Fruit fly (Drosophila melanogaster) whole organism, pupa: ENCODE results near the gene Crg-1.
A peak's percentile ranks its signal among the peaks of the same experiment; 100 is the strongest.

Source experiments
- CG10348 ChIP-seq: fragments of 200-800 bp; sonication (Bioruptor generic); IDR thresholded peaks from 2 replicates; pipeline ENCODE4 v1.3.6; 2022; ENCODE audit warnings: missing biosample characterization, missing genetic modification characterization
- CG12605 ChIP-seq: fragments of 200-800 bp; sonication (Bioruptor generic); IDR thresholded peaks from 2 replicates; pipeline ENCODE4 v1.3.6; 2022; ENCODE audit warnings: missing biosample characterization, missing genetic modification characterization
- CG13204 ChIP-seq: fragments of 200-800 bp; sonication (Bioruptor generic); optimal IDR thresholded peaks from 2 replicates; lab custom pipeline; 2018; ENCODE audit warnings: missing biosample characterization, mild to moderate bottlenecking, missing genetic modification characterization, moderate library complexity
- CG14655 ChIP-seq: fragments of 200-800 bp; sonication (Bioruptor generic); optimal IDR thresholded peaks from 3 replicates; lab custom pipeline; 2017; ENCODE audit warnings: mild to moderate bottlenecking, missing biosample characterization, missing genetic modification reagents, missing genetic modification characterization
- CG15710 ChIP-seq: fragments of 200-800 bp; sonication (Bioruptor generic); optimal IDR thresholded peaks from 2 replicates; lab custom pipeline; 2018; ENCODE audit warnings: missing biosample characterization, mild to moderate bottlenecking, missing genetic modification characterization, moderate library complexity
- CG17806 ChIP-seq: fragments of 200-800 bp; sonication (Bioruptor generic); optimal IDR thresholded peaks from 2 replicates; lab custom pipeline; 2018; ENCODE audit warnings: missing biosample characterization, mild to moderate bottlenecking, missing genetic modification characterization, moderate library complexity
- CG32121 ChIP-seq: fragments of 200-800 bp; sonication (Bioruptor generic); IDR thresholded peaks from 2 replicates; pipeline ENCODE4 v1.3.6; 2022; ENCODE audit warnings: missing biosample characterization, missing genetic modification characterization
- CG34367 ChIP-seq: fragments of 200-800 bp; sonication (Bioruptor generic); optimal IDR thresholded peaks from 2 replicates; lab custom pipeline; 2018; ENCODE audit warnings: missing biosample characterization, mild to moderate bottlenecking, missing genetic modification characterization
- CG4496 ChIP-seq: fragments of 200-800 bp; sonication (Bioruptor generic); IDR thresholded peaks from 3 replicates; pipeline ENCODE4 v1.3.6; 2022; ENCODE audit warnings: missing biosample characterization, missing genetic modification characterization
- CG8159 ChIP-seq: fragments of 200-800 bp; sonication (Bioruptor generic); optimal IDR thresholded peaks from 3 replicates; lab custom pipeline; 2018; ENCODE audit warnings: missing biosample characterization, mild to moderate bottlenecking, missing genetic modification characterization, moderate library complexity
- CG8301 ChIP-seq: fragments of 200-800 bp; sonication (Bioruptor generic); optimal IDR thresholded peaks from 2 replicates; lab custom pipeline; 2018; ENCODE audit warnings: missing biosample characterization, mild to moderate bottlenecking, missing genetic modification characterization
- CG9948 ChIP-seq: fragments of 200-800 bp; sonication (Bioruptor generic); optimal IDR thresholded peaks from 2 replicates; lab custom pipeline; 2018; ENCODE audit warnings: missing biosample characterization, mild to moderate bottlenecking, missing genetic modification characterization, moderate library complexity
- D1 ChIP-seq: fragments of 200-800 bp; sonication (Bioruptor generic); optimal IDR thresholded peaks from 2 replicates; lab custom pipeline; 2018; ENCODE audit warnings: missing biosample characterization, mild to moderate bottlenecking, missing genetic modification characterization, moderate library complexity
- EcR ChIP-seq: fragments of 200-800 bp; sonication (Bioruptor generic); optimal IDR thresholded peaks from 3 replicates; lab custom pipeline; 2019; ENCODE audit warnings: missing biosample characterization, missing genetic modification characterization, mild to moderate bottlenecking, moderate library complexity, missing genetic modification reagents
- Ets98B ChIP-seq: fragments of 200-800 bp; sonication (Bioruptor generic); IDR thresholded peaks from 2 replicates; pipeline ENCODE4 v1.3.6; 2022; ENCODE audit warnings: missing biosample characterization, missing genetic modification characterization
- Pif1A ChIP-seq: fragments of 200-800 bp; sonication (Bioruptor generic); optimal IDR thresholded peaks from 3 replicates; lab custom pipeline; 2016; ENCODE audit warnings: missing biosample characterization, missing genetic modification characterization
- Pif1B ChIP-seq: fragments of 200-800 bp; sonication (Bioruptor generic); optimal IDR thresholded peaks from 3 replicates; lab custom pipeline; 2016; ENCODE audit warnings: missing biosample characterization, missing genetic modification characterization
- Snoo ChIP-seq: fragments of 200-800 bp; sonication (Bioruptor generic); optimal IDR thresholded peaks from 3 replicates; lab custom pipeline; 2017; ENCODE audit warnings: missing biosample characterization, mild to moderate bottlenecking, missing genetic modification characterization, inconsistent platforms
- fd96Ca ChIP-seq: fragments of 200-800 bp; sonication (Bioruptor generic); IDR thresholded peaks from 3 replicates; pipeline ENCODE4 v1.3.6; 2022; ENCODE audit warnings: missing biosample characterization, missing genetic modification characterization
- gl ChIP-seq: fragments of 200-800 bp; sonication (Bioruptor generic); optimal IDR thresholded peaks from 2 replicates; lab custom pipeline; 2018; ENCODE audit warnings: missing biosample characterization, mild to moderate bottlenecking, missing genetic modification characterization
- rn ChIP-seq: fragments of 200-800 bp; sonication (Bioruptor generic); IDR thresholded peaks from 2 replicates; pipeline ENCODE4 v1.3.6; 2022; ENCODE audit warnings: missing biosample characterization, missing genetic modification characterization

The Crg-1 gene

dm6 chrX:3832226-3832625 is 39.2 kb downstream of the Crg-1 start:
- TF ChIP-seq CG15710, result no peak

- TF ChIP-seq rn (GFP tag; lab: Robert Waterston, UW), result no peak
- TF ChIP-seq CG10348, result no peak
- no peak for TF ChIP-seq Snoo
- no peak for TF ChIP-seq CG12605 (GFP tag; lab: Robert Waterston, UW)
- TF ChIP-seq CG15710, result no peak
- no peak for TF ChIP-seq CG34367
- TF ChIP-seq Pif1B (GFP tag; lab: Kevin White, UChicago), result no peak
- TF ChIP-seq CG8301, result no peak
- TF ChIP-seq CG4496 (GFP tag; lab: Robert Waterston, UW), result 0 out of 3 replicates have a peak, but pooled peaks have one; percentile 10
- TF ChIP-seq CG17806 (tag; lab: Kevin White, UChicago), result no peak
- TF ChIP-seq EcR (GFP tag; lab: Kevin White, UChicago), result peak; percentile 70
- no peak for TF ChIP-seq gl (tag; lab: Kevin White, UChicago)
- TF ChIP-seq Pif1A, result no peak
- no peak for TF ChIP-seq CG14655 (GFP tag; lab: Kevin White, UChicago)
- no peak for TF ChIP-seq CG32121 (GFP tag; lab: Robert Waterston, UW)
- TF ChIP-seq CG8159 (tag; lab: Kevin White, UChicago), result no peak
- no peak for TF ChIP-seq D1 (tag; lab: Kevin White, UChicago)
These were observed 40.2 kb downstream of the Crg-1 start for dm6 chrX:3833109-3833657.

dm6 chrX:3834955-3835763 is 42.1 kb downstream of the Crg-1 start:
- peak; percentile 75 for TF ChIP-seq EcR (GFP tag; lab: Kevin White, UChicago)
- peak; percentile 49 for TF ChIP-seq CG13204
- peak; percentile 71 for TF ChIP-seq CG12605 (GFP tag; lab: Robert Waterston, UW)
- TF ChIP-seq fd96Ca, result peak; percentile 33; the same call in 1 of the 3 replicates
- TF ChIP-seq CG32121 (GFP tag; lab: Robert Waterston, UW), result no peak
- TF ChIP-seq CG10348, result no peak
- no peak for TF ChIP-seq D1 (tag; lab: Kevin White, UChicago)
- TF ChIP-seq CG4496 (GFP tag; lab: Robert Waterston, UW), result peak; percentile 76; the same call in 2 of the 3 replicates
- peak; percentile 62; the same call in 1 of the 2 replicates for TF ChIP-seq Ets98B (GFP tag; lab: Robert Waterston, UW)
- TF ChIP-seq CG9948 (tag; lab: Kevin White, UChicago), result no peak
- no peak for TF ChIP-seq Snoo
- TF ChIP-seq gl (tag; lab: Kevin White, UChicago), result peak; percentile 77
- no peak for TF ChIP-seq rn (GFP tag; lab: Robert Waterston, UW)
- TF ChIP-seq CG8159 (tag; lab: Kevin White, UChicago), result peak; percentile 41
- TF ChIP-seq CG8301, result no peak
- peak; percentile 58 for TF ChIP-seq CG34367
- TF ChIP-seq CG14655 (GFP tag; lab: Kevin White, UChicago), result no peak
- TF ChIP-seq Pif1A, result peak; percentile 54
- peak; percentile 34 for TF ChIP-seq Pif1B (GFP tag; lab: Kevin White, UChicago)
- TF ChIP-seq CG17806 (tag; lab: Kevin White, UChicago), result peak; percentile 36
- TF ChIP-seq CG15710, result peak; percentile 37

- TF ChIP-seq CG32121 (GFP tag; lab: Robert Waterston, UW), result no peak
- 0 out of 2 replicates have a peak, but pooled peaks have one; percentile 11 for TF ChIP-seq Ets98B (GFP tag; lab: Robert Waterston, UW)
These were observed 42.8 kb downstream of the Crg-1 start for dm6 chrX:3835764-3836342.

dm6 chrX:3837628-3838027 is 44.6 kb downstream of the Crg-1 start:
- TF ChIP-seq CG13204 (no peak), fd96Ca (no peak), Pif1B (GFP tag; lab: Kevin White, UChicago) (no peak), CG34367 (no peak), CG12605 (GFP tag; lab: Robert Waterston, UW) (no peak), Pif1A (no peak), gl (tag; lab: Kevin White, UChicago) (no peak), CG32121 (GFP tag; lab: Robert Waterston, UW) (peak; percentile 44; the same call in 1 of the 2 replicates), CG4496 (GFP tag; lab: Robert Waterston, UW) (no peak), EcR (GFP tag; lab: Kevin White, UChicago) (no peak), CG8159 (tag; lab: Kevin White, UChicago) (no peak), Ets98B (GFP tag; lab: Robert Waterston, UW) (0 out of 2 replicates have a peak, but pooled peaks have one; percentile 17), CG14655 (GFP tag; lab: Kevin White, UChicago) (no peak), rn (GFP tag; lab: Robert Waterston, UW) (no peak)

- TF ChIP-seq Pif1A, result peak; percentile 45
- no peak for TF ChIP-seq gl (tag; lab: Kevin White, UChicago)
- TF ChIP-seq CG8301, result peak; percentile 69
- TF ChIP-seq CG15710, result peak; percentile 55
- peak; percentile 70 for TF ChIP-seq CG14655 (GFP tag; lab: Kevin White, UChicago)
- TF ChIP-seq Ets98B (GFP tag; lab: Robert Waterston, UW), result peak; percentile 79
- TF ChIP-seq CG34367, result peak; percentile 17
- no peak for TF ChIP-seq rn (GFP tag; lab: Robert Waterston, UW)
- peak; percentile 83 for TF ChIP-seq fd96Ca
- TF ChIP-seq Snoo, result no peak
- peak; percentile 44 for TF ChIP-seq CG9948 (tag; lab: Kevin White, UChicago)
- TF ChIP-seq Pif1B (GFP tag; lab: Kevin White, UChicago), result peak; percentile 40
- TF ChIP-seq CG12605 (GFP tag; lab: Robert Waterston, UW), result peak; percentile 62
- peak; percentile 85 for TF ChIP-seq CG4496 (GFP tag; lab: Robert Waterston, UW)
- peak; percentile 76 for TF ChIP-seq CG32121 (GFP tag; lab: Robert Waterston, UW)
- peak; percentile 46 for TF ChIP-seq CG17806 (tag; lab: Kevin White, UChicago)
- peak; percentile 41 for TF ChIP-seq CG8159 (tag; lab: Kevin White, UChicago)
- TF ChIP-seq CG10348, result no peak
- TF ChIP-seq, all 21 proteins: peak for 14
These were observed 45.6 kb downstream of the Crg-1 start for dm6 chrX:3838648-3839047.
